Worm (Caenorhabditis elegans): Measurements from ENCODE around the gene ceh-40.
A peak's percentile ranks its signal among the peaks of the same experiment; 100 is the strongest.

DNA sequence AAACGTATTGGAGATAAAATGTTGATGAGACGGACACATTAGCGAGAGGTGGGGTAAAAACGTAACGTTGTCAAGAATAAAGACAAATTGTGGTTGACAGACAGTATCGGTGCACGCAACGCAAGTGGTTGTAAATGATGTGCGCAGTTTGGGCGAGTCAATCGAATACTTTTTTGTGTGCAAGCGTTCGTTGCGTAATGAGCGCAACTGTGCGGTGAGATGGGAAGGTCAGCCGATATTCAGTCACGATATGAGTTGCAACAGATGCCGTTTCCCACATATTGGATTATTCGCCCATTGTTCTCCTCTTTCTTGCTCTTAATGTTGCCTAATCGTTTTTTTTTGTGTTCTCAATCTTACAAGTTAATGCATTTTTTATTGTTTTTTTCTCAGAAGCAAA, at the start of gene ceh-40:
- TF ChIP-seq gmeb-2 (tag; optimal IDR thresholded peaks at IDR 0.05) = no peak
- no peak for TF ChIP-seq hlh-6 (tag; optimal IDR thresholded peaks at IDR 0.05)
- no peak for TF ChIP-seq ama-1 (optimal IDR thresholded peaks at IDR 0.05)
- no peak for TF ChIP-seq T23F11.4 (GFP tag; optimal IDR thresholded peaks at IDR 0.05)
- TF ChIP-seq che-1 (tag; optimal IDR thresholded peaks at IDR 0.05) = no peak
- TF ChIP-seq unc-55 (GFP tag; optimal IDR thresholded peaks at IDR 0.05) = peak; percentile 49
- TF ChIP-seq ceh-31 (tag; optimal IDR thresholded peaks at IDR 0.05) = no peak

All from whole organism, late embryonic.